Worm (Caenorhabditis elegans) whole organism, midembryonic: ENCODE data around the gene F46B6.10.

Source experiments
- T22C8.4 ChIP-seq: fragments of 200-800 bp; sonication (Bioruptor generic); IDR thresholded peaks from 2 replicates; pipeline ENCODE4 v1.3.6; 2022; ENCODE audit warnings: missing genetic modification characterization, missing compliant biosample characterization
- flt-1 ChIP-seq: fragments of 200-800 bp; sonication (Bioruptor generic); IDR thresholded peaks from 2 replicates; pipeline ENCODE4 v1.3.6; 2022; ENCODE audit warnings: missing genetic modification characterization, missing compliant biosample characterization
- ref-1 ChIP-seq: fragments of 200-800 bp; sonication (Bioruptor generic); conservative IDR thresholded peaks from 2 replicates; pipeline ENCODE4 v1.3.6; 2022; ENCODE audit warnings: missing genetic modification reagents, missing genetic modification characterization, missing compliant biosample characterization
- ztf-23 ChIP-seq: fragments of 200-800 bp; sonication (Bioruptor generic); IDR thresholded peaks from 2 replicates; pipeline ENCODE4 v1.3.6; 2022; ENCODE audit warnings: missing genetic modification reagents, missing genetic modification characterization, missing compliant biosample characterization

DNA sequence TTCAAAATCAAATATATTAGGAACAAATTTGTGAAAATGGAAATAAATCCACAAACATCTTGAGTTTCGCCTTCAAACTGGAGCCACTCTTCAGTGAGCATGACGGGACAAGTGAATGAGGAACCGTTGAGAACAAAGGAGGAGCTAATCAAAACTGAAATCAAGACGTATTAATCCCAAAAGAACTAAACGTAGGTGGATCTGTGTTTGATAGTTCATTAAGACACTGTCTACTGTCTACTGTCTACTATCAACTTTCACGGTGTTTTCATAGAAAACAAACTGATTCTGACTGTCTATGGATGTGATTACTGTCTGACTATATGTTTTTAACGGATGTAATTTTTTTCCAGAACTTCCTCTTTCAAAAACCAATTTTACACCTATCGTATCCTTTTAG, 19.9 kb upstream of the F46B6.10 start, which contains the start of gene str-193:
- TF ChIP-seq ztf-23 (GFP tag; lab: Robert Waterston, UW) (no peak), flt-1 (GFP tag; lab: Robert Waterston, UW) (no peak), T22C8.4 (GFP tag; lab: Robert Waterston, UW) (no peak), ref-1 (no peak)
